Worm (Caenorhabditis elegans) whole organism, mixed stage, embryonic: Measurements from ENCODE around the gene srsx-27.

ENCODE experiments used
- M03D4.4 ChIP-seq: sonication (generic microtip); optimal IDR thresholded peaks from 2 replicates; lab custom pipeline; 2017; ENCODE audit warnings: mild to moderate bottlenecking, missing genetic modification characterization, missing compliant biosample characterization
- bed-3 ChIP-seq: fragments of 200-800 bp; sonication (Bioruptor generic); optimal IDR thresholded peaks from 3 replicates; lab custom pipeline; 2018; ENCODE audit warnings: mild to moderate bottlenecking, missing genetic modification characterization, moderate library complexity, missing compliant biosample characterization
- blmp-1 ChIP-seq: fragments of 150-350 bp; optimal IDR thresholded peaks from 2 replicates; lab custom pipeline; 2014; ENCODE audit warnings: missing biosample characterization, missing genetic modification characterization
- ceh-43 ChIP-seq: fragments of 200-800 bp; sonication (Bioruptor generic); optimal IDR thresholded peaks from 2 replicates; lab custom pipeline; 2018; ENCODE audit warnings: mild to moderate bottlenecking, missing genetic modification characterization, moderate library complexity, missing compliant biosample characterization
- ceh-83 ChIP-seq: fragments of 200-800 bp; sonication (Bioruptor generic); optimal IDR thresholded peaks from 2 replicates; lab custom pipeline; 2018; ENCODE audit warnings: mild to moderate bottlenecking, missing genetic modification characterization, missing compliant biosample characterization
- ces-1 ChIP-seq: fragments of 150-350 bp; optimal IDR thresholded peaks from 2 replicates; lab custom pipeline; 2014; ENCODE audit warnings: missing biosample characterization, missing genetic modification reagents, missing genetic modification characterization
- cnd-1 ChIP-seq: fragments of 200-800 bp; sonication (Bioruptor generic); optimal IDR thresholded peaks from 2 replicates; lab custom pipeline; 2018; ENCODE audit warnings: mild to moderate bottlenecking, missing genetic modification characterization, missing compliant biosample characterization
- drap-1 ChIP-seq: fragments of 200-800 bp; sonication (Bioruptor generic); optimal IDR thresholded peaks from 3 replicates; lab custom pipeline; 2018; ENCODE audit warnings: mild to moderate bottlenecking, missing genetic modification characterization, missing compliant biosample characterization
- elt-1 ChIP-seq: sonication (generic microtip); optimal IDR thresholded peaks from 2 replicates; lab custom pipeline; 2017; ENCODE audit warnings: missing genetic modification characterization, mild to moderate bottlenecking, missing compliant biosample characterization, antibody characterized with exemption, moderate library complexity, borderline replicate concordance; ENCODE audit not compliant: insufficient read depth
- elt-3 ChIP-seq: fragments of 150-350 bp; optimal IDR thresholded peaks from 2 replicates; lab custom pipeline; 2014; ENCODE audit warnings: missing biosample characterization, missing genetic modification characterization
- flh-1 ChIP-seq: fragments of 200-800 bp; sonication (Bioruptor generic); optimal IDR thresholded peaks from 2 replicates; lab custom pipeline; 2018; ENCODE audit warnings: mild to moderate bottlenecking, missing genetic modification characterization, moderate library complexity, missing compliant biosample characterization
- lin-13 ChIP-seq: fragments of 150-350 bp; optimal IDR thresholded peaks from 2 replicates; lab custom pipeline; 2014; ENCODE audit warnings: missing biosample characterization, missing genetic modification characterization
- lin-32 ChIP-seq: fragments of 200-800 bp; sonication (Bioruptor generic); optimal IDR thresholded peaks from 2 replicates; lab custom pipeline; 2018; ENCODE audit warnings: mild to moderate bottlenecking, missing genetic modification characterization, missing compliant biosample characterization
- lsy-2 ChIP-seq: fragments of 150-350 bp; optimal IDR thresholded peaks from 2 replicates; lab custom pipeline; 2014; ENCODE audit warnings: missing biosample characterization, missing genetic modification characterization
- mab-5 ChIP-seq: fragments of 150-350 bp; optimal IDR thresholded peaks from 2 replicates; lab custom pipeline; 2014; ENCODE audit warnings: missing biosample characterization, missing genetic modification characterization
- mep-1 ChIP-seq: fragments of 150-350 bp; optimal IDR thresholded peaks from 2 replicates; lab custom pipeline; 2017; ENCODE audit warnings: missing biosample characterization, missing genetic modification reagents, missing genetic modification characterization, inconsistent platforms
- mls-2 ChIP-seq: sonication (generic microtip); optimal IDR thresholded peaks from 2 replicates; lab custom pipeline; 2016; ENCODE audit warnings: mild to moderate bottlenecking, missing genetic modification characterization, moderate library complexity, missing compliant biosample characterization
- nhr-12 ChIP-seq: fragments of 150-350 bp; optimal IDR thresholded peaks from 2 replicates; lab custom pipeline; 2014; ENCODE audit warnings: missing biosample characterization, missing genetic modification characterization
- nhr-2 ChIP-seq: fragments of 150-350 bp; optimal IDR thresholded peaks from 2 replicates; lab custom pipeline; 2014; ENCODE audit warnings: missing biosample characterization, missing genetic modification characterization
- nhr-28 ChIP-seq: fragments of 150-350 bp; optimal IDR thresholded peaks from 2 replicates; lab custom pipeline; 2014; ENCODE audit warnings: missing biosample characterization, missing genetic modification characterization
- nhr-76 ChIP-seq: sonication (generic microtip); optimal IDR thresholded peaks from 2 replicates; lab custom pipeline; 2017; ENCODE audit warnings: missing biosample characterization, missing genetic modification characterization
- pha-4 ChIP-seq: fragments of 150-350 bp; optimal IDR thresholded peaks from 2 replicates; lab custom pipeline; 2018; ENCODE audit warnings: missing biosample characterization, missing genetic modification reagents, missing genetic modification characterization
- sem-2 ChIP-seq: fragments of 200-800 bp; sonication (Bioruptor generic); optimal IDR thresholded peaks from 2 replicates; lab custom pipeline; 2018; ENCODE audit warnings: mild to moderate bottlenecking, missing genetic modification characterization, missing compliant biosample characterization
- sptf-1 ChIP-seq: sonication (generic microtip); optimal IDR thresholded peaks from 2 replicates; lab custom pipeline; 2017; ENCODE audit warnings: mild to moderate bottlenecking, missing genetic modification characterization, moderate library complexity, missing compliant biosample characterization
- tbx-8 ChIP-seq: fragments of 200-800 bp; sonication (Bioruptor generic); optimal IDR thresholded peaks from 2 replicates; lab custom pipeline; 2018; ENCODE audit warnings: mild to moderate bottlenecking, missing genetic modification characterization, moderate library complexity, missing compliant biosample characterization
- unc-120 ChIP-seq: sonication (generic microtip); optimal IDR thresholded peaks from 2 replicates; lab custom pipeline; 2017; ENCODE audit warnings: missing genetic modification characterization, missing compliant biosample characterization; ENCODE audit not compliant: poor library complexity, severe bottlenecking
- unc-39 ChIP-seq: fragments of 150-350 bp; optimal IDR thresholded peaks from 2 replicates; lab custom pipeline; 2014; ENCODE audit warnings: missing biosample characterization, missing genetic modification characterization
- unc-62 ChIP-seq: fragments of 150-350 bp; optimal IDR thresholded peaks from 2 replicates; lab custom pipeline; 2014; ENCODE audit warnings: missing biosample characterization, missing genetic modification reagents, missing genetic modification characterization
- ztf-11 ChIP-seq: fragments of 150-350 bp; optimal IDR thresholded peaks from 2 replicates; lab custom pipeline; 2014; ENCODE audit warnings: missing biosample characterization, missing genetic modification characterization

The srsx-27 gene

ce11 chrV:10159972-10160371 lies 10.1 kb downstream of the srsx-27 start:
- TF ChIP-seq drap-1 (GFP tag; lab: Kevin White, UChicago) (no peak), nhr-2 (tag; lab: Kevin White, UChicago) (no peak), elt-1 (tag; lab: Kevin White, UChicago) (no peak), ceh-83 (no peak), ztf-11 (tag; lab: Kevin White, UChicago) (no peak), nhr-28 (tag; lab: Kevin White, UChicago) (no peak), unc-62 (GFP tag; lab: Kevin White, UChicago) (no peak), mls-2 (tag; lab: Kevin White, UChicago) (no peak), pha-4 (no peak), elt-3 (no peak), flh-1 (GFP tag; lab: Kevin White, UChicago) (no peak), blmp-1 (tag; lab: Kevin White, UChicago) (no peak), ces-1 (no peak), tbx-8 (GFP tag; lab: Kevin White, UChicago) (no peak), M03D4.4 (tag; lab: Kevin White, UChicago) (no peak), nhr-76 (no peak)

ce11 chrV:10160954-10161353 lies 11.1 kb downstream of the srsx-27 start, which contains the start of gene C51E3.10:
TSS of gene C51E3.10 (minus strand) at chrV:10161134.
- TF ChIP-seq elt-3 = no peak
- TF ChIP-seq nhr-2 (tag; lab: Kevin White, UChicago) = no peak
- TF ChIP-seq bed-3 = no peak
- TF ChIP-seq elt-1 (tag; lab: Kevin White, UChicago) = no peak
- no peak for TF ChIP-seq tbx-8 (GFP tag; lab: Kevin White, UChicago)
- no peak for TF ChIP-seq ceh-43 (GFP tag; lab: Kevin White, UChicago)
- TF ChIP-seq unc-120 = no peak
- TF ChIP-seq nhr-28 (tag; lab: Kevin White, UChicago) = no peak
- no peak for TF ChIP-seq unc-39 (tag; lab: Kevin White, UChicago)
- no peak for TF ChIP-seq nhr-76
- no peak for TF ChIP-seq pha-4
- TF ChIP-seq mep-1 = no peak
- TF ChIP-seq nhr-12 = no peak
- TF ChIP-seq mls-2 (tag; lab: Kevin White, UChicago) = no peak
- TF ChIP-seq lin-13 = no peak

ce11 chrV:10166368-10166767 lies 16.5 kb downstream of the srsx-27 start, which contains the start of gene C51E3.6:
TSS of gene C51E3.6 (minus strand) at chrV:10166468.
- no peak for TF ChIP-seq sptf-1 (tag; lab: Kevin White, UChicago)
- no peak for TF ChIP-seq sem-2 (GFP tag; lab: Kevin White, UChicago)
- no peak for TF ChIP-seq unc-62 (GFP tag; lab: Kevin White, UChicago)

ce11 chrV:10168870-10169269 lies 19.0 kb downstream of the srsx-27 start:
- TF ChIP-seq sem-2 (GFP tag; lab: Kevin White, UChicago) = no peak
- no peak for TF ChIP-seq unc-62 (GFP tag; lab: Kevin White, UChicago)
- TF ChIP-seq nhr-76 = no peak
- TF ChIP-seq lin-13 = no peak
- TF ChIP-seq mls-2 (tag; lab: Kevin White, UChicago) = no peak
- TF ChIP-seq pha-4 = no peak
- no peak for TF ChIP-seq ceh-43 (GFP tag; lab: Kevin White, UChicago)
- TF ChIP-seq elt-1 (tag; lab: Kevin White, UChicago) = no peak
- TF ChIP-seq nhr-12 = no peak
- TF ChIP-seq nhr-2 (tag; lab: Kevin White, UChicago) = no peak
- TF ChIP-seq lin-32 (GFP tag; lab: Kevin White, UChicago) = no peak
- no peak for TF ChIP-seq cnd-1 (tag; lab: Kevin White, UChicago)

ce11 chrV:10173653-10174052 lies 23.8 kb downstream of the srsx-27 start, which contains the start of gene egl-3:
TSS of gene egl-3 (minus strand) at chrV:10173753.
- no peak for TF ChIP-seq lsy-2 (tag; lab: Kevin White, UChicago)
- TF ChIP-seq mep-1 = no peak
- TF ChIP-seq drap-1 (GFP tag; lab: Kevin White, UChicago) = no peak
- TF ChIP-seq elt-1 (tag; lab: Kevin White, UChicago) = no peak
- no peak for TF ChIP-seq mab-5 (tag; lab: Kevin White, UChicago)
- TF ChIP-seq ces-1 = no peak
- TF ChIP-seq nhr-2 (tag; lab: Kevin White, UChicago) = no peak
- no peak for TF ChIP-seq sem-2 (GFP tag; lab: Kevin White, UChicago)
- no peak for TF ChIP-seq flh-1 (GFP tag; lab: Kevin White, UChicago)
- TF ChIP-seq, all 35 proteins: peak for 0
